Worm (Caenorhabditis elegans): ENCODE data around the gene T20D4.3.
"Not testable (repeated sequence)": the region's sequence is repeated elsewhere in the genome, so short reads cannot be mapped to it uniquely, and the experiment has no call there.

Gene T20D4.3

DNA sequence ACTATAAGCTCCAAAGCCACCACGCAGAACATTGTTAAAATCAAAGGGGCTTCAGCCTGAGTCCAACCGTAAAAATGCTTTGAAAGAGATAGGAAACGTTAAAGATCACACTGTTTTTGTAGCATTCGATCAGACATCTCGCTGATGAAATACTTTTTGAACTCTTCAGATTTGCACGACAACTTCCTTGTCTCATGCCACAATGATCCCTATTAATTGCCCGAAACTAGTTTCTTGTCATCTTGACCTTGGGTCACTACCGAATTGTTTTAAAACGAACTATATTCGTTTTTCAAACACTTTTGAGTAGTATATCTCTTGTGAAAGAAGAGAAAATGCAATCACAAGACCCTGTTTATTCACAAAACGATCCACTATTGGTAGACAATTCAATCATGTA, at the start of gene T20D4.3:
Gene T20D4.3 (plus strand): TSS at position 301 of the 400 bp plus-strand sequence.
- TF ChIP-seq him-1 (tag; optimal IDR thresholded peaks at IDR 0.05) (no peak), W03F9.2 (tag; optimal IDR thresholded peaks at IDR 0.05) (no peak), dao-5 (tag; optimal IDR thresholded peaks at IDR 0.05) (no peak)

DNA sequence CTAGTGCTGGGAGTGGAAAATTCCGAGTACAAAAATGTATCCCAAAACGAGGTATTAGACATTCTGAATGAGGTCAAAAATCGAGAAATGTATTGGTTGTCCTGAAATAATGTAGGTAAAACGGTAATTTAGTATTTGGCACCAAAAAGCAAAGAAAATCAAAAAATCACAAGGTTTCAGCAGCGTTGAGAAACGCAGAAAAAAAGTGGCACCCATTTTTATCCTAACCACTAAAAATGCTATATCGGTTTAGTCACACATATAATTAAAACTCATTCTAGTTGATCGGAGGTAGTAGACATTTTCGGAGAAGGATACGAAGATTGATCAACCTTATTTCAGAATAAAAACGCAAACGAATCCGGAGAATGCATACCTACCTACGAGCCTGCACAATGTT, 45.4 kb upstream of the T20D4.3 start, which contains the start of gene srx-121:
Gene srx-121 (minus strand): TSS at position 101 of the 400 bp plus-strand sequence.
- TF ChIP-seq him-1 (tag; optimal IDR thresholded peaks at IDR 0.05) (no peak), W03F9.2 (tag; optimal IDR thresholded peaks at IDR 0.05) (no peak), dao-5 (tag; optimal IDR thresholded peaks at IDR 0.05) (no peak)

DNA sequence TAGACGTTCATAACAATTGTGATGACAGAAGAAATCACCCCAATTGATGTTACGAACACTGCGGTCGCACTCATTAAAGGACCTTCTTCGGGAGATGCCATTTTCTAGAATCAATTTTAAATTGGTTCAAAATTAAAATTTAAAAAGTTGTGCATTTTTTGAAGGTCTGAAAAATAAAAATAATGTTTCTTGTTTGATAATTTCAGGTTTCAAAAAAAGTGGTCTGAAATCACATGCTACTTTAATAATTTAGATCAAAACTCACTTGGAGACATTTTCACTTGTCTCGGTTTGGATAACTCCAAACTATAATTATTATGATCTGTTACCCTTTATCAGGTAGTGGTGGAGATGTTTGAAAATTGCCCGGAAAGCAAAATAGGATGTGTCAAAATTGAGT, 41.1 kb upstream of the T20D4.3 start, which contains the start of gene srbc-2:
Gene srbc-2 (minus strand): TSS at position 101 of the 400 bp plus-strand sequence.
- TF ChIP-seq him-1 (tag; optimal IDR thresholded peaks at IDR 0.05) (no peak), dao-5 (tag; optimal IDR thresholded peaks at IDR 0.05) (no peak), W03F9.2 (tag; optimal IDR thresholded peaks at IDR 0.05) (no peak)

DNA sequence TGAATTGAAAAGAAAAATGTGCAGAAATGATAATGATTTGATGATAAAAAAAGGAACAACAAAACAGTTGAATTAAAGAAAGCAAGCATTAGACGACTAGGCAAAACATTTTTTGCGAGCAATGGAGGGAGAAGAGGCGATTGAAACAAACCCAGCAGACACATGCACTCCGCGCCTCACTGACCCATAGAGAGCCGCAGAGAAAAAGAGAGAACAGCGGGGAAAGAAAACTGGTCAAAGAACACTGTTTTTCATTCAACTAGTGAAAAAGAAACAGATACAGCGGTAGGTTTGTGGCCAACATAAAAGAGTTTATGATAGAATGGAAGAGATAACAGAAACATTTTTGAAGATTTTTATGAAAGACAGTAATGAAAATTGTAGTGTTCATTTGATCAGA, 29.7 kb upstream of the T20D4.3 start:
- TF ChIP-seq him-1 (tag; optimal IDR thresholded peaks at IDR 0.05) = no peak
- no peak for TF ChIP-seq W03F9.2 (tag; optimal IDR thresholded peaks at IDR 0.05)
- no peak for TF ChIP-seq dao-5 (tag; optimal IDR thresholded peaks at IDR 0.05)

DNA sequence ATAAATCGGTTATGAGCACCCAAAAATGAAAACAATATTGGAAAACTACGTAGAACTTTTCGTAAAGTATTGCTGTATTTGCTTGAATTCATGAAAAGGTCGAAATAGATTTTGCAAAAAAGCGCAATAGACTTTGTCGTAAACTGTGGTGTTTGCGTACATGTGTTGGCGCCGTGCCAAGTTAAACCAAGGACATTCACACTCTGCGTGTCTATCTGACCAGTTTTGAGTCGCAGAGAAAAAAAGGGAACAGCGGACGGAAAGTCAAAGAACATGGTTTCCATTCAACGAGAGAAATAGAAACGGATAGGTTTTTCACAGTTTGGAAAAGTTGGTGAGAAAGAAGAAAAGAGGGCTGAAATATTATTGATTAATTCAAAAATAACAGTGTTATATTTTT, 27.0 kb upstream of the T20D4.3 start:
- TF ChIP-seq dao-5 (tag; optimal IDR thresholded peaks at IDR 0.05) (no peak), W03F9.2 (tag; optimal IDR thresholded peaks at IDR 0.05) (no peak), him-1 (tag; optimal IDR thresholded peaks at IDR 0.05) (no peak)

DNA sequence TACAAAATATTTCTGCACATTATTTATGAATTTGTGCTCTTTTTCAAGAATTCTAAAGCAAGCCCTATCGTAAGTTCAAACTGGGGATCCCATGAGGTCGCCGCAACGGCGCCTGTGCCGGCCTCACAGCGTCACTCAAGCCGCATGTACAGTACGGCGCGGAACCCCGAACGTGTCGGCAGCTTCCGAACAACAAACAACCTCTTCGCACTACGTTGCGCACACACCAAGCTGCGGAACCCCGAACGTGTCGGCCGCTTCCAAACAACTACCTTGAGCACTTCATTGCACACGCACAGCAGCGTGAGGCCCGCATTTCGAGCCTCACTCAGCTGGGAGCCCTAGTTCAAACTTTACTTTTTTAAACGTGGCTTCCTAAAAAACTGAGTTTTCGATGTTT, 24.0 kb upstream of the T20D4.3 start:
- TF ChIP-seq W03F9.2 (tag; optimal IDR thresholded peaks at IDR 0.05) = no peak
- TF ChIP-seq him-1 (tag; optimal IDR thresholded peaks at IDR 0.05) = no peak
- TF ChIP-seq dao-5 (tag; optimal IDR thresholded peaks at IDR 0.05) = no peak

DNA sequence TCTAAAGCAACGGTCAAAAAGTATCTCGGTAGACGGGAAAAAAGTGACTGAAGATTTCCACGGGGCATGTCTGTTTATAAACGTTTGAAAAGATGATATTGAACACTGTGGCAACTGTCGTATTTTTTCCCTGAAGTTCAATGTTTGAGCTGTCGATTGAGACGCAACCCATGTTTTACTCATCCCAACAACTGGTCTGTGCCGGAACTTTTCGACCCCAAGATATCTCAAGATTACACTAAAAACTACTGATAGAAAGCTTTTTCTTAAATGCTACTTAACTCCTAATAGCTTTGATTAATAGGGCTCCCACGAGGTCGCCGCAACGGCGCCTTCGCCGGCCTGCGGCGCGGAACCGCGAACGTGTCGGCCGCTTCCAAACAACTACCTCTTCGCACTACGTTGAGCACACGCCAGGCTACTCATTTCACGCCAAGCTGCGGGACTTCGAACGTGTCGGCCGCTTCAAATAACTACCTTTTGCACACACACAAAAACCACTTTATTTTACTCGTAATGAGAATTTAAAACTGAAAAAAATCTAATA, 23.3 kb upstream of the T20D4.3 start, which contains the start of gene T20D4.15:
Gene T20D4.15 (minus strand): TSS at position 51 of the 547 bp plus-strand sequence.
- TF ChIP-seq W03F9.2 (tag; optimal IDR thresholded peaks at IDR 0.05) = no peak
- no peak for TF ChIP-seq him-1 (tag; optimal IDR thresholded peaks at IDR 0.05)
- TF ChIP-seq dao-5 (tag; optimal IDR thresholded peaks at IDR 0.05) = no peak

DNA sequence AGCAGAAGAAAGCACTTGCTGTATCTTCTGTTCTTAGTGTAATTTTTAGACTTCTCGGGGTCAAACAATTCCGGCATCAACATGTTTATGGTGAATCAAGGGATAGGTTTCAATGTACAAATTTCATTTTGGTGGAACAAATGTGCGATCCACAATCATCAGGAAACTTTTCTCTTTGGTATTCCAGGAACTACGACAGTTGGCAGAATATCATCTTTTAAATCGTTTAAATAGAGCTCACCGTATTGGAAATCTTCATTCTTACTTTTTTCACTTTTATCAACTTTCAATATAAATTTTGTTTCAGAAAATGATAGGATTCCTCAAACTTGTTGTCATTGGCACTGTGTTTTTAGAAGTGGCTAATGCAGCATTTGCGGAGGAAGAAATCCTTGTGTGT, 21.3 kb upstream of the T20D4.3 start, which contains the start of gene T20D4.12:
Gene T20D4.12 (plus strand): TSS at position 301 of the 400 bp plus-strand sequence.
- not testable (repeated sequence) for TF ChIP-seq him-1, dao-5, W03F9.2 (tag; optimal IDR thresholded peaks at IDR 0.05)

DNA sequence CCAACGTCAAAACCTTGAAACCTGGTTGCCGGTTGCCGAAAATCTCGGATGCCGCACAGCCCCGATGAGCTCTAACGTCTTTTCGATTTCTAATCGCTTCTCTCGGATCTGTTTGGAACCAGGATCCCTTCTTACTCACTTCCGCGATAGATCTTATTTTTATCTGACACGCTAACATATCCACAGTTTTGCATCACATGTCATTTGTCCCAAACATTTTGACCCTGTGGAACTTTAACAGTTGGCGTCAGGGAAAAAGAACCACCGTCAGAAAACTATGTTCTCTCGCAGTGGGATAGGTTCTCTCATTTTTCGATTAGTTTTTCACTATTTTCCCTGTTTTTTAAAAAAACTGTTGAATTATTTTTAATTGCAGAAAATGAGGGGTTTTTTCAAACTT, 19.7 kb upstream of the T20D4.3 start, which contains the start of gene T20D4.11:
Gene T20D4.11 (plus strand): TSS at position 377 of the 400 bp plus-strand sequence.
- TF ChIP-seq W03F9.2 (tag; optimal IDR thresholded peaks at IDR 0.05) (no peak), dao-5 (tag; optimal IDR thresholded peaks at IDR 0.05) (no peak), him-1 (tag; optimal IDR thresholded peaks at IDR 0.05) (no peak)

DNA sequence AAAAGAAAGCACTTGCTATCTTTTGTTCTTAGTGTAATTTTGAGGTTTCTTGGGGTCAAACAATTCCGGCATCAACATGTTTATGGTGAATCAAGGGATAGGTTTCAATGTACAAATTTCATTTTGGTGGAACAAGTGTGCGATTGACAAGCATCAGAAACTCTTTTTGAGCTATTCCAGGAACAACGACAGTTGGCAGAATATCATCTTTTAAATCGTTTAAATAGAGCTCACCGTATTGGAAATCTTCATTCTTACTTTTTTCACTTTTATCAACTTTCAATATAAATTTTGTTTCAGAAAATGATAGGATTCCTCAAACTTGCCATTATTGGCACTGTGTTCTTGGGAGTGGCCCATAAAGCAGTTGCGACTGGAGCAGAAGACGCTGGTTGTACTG, 18.1 kb upstream of the T20D4.3 start, which contains the start of gene T20D4.10:
Gene T20D4.10 (plus strand): TSS at position 301 of the 400 bp plus-strand sequence.
- TF ChIP-seq him-1, dao-5, W03F9.2 (tag; optimal IDR thresholded peaks at IDR 0.05): not testable (repeated sequence)

DNA sequence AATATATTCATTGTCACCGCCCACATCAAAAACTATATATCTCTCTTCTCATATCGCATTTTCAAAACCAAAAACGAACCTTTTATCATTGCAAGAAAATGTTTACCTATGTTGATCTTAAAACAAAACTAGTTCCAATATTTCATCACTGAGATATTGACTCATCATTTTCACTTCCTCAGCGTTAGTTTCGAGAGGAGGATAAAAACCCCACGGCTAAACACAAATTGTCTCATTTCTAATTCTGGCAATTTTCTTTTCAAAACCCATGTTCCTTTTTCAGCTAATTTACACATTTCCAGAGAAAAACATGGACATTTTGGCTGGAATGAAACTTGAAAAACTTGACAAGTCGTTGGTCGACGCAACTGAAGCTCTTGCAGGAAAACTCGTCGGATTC, 9.4 kb upstream of the T20D4.3 start, which contains the start of gene T20D4.7:
Gene T20D4.7 (plus strand): TSS at position 301 of the 400 bp plus-strand sequence.
- TF ChIP-seq him-1 (tag; optimal IDR thresholded peaks at IDR 0.05) (no peak), dao-5 (tag; optimal IDR thresholded peaks at IDR 0.05) (no peak), W03F9.2 (tag; optimal IDR thresholded peaks at IDR 0.05) (no peak)

DNA sequence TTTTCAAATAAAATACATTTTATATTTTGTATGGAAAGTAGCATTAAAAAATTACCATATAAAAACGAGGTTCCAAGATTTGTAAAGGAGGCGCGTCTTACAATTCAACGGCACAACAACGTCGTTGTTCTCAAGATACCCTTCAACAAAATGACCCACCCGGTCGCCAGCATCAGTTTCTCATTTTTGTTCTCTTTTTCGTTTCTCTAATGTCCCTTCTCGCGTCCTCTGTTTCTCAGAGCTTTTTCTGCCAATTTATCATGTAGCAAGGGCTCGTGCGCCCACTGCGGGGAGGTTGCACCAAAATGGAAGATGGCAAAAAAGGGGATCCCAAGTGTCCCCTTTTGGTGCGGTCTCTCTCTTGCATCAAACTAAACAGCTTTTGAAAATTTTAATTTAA, 8.5 kb upstream of the T20D4.3 start:
- TF ChIP-seq him-1 (tag; optimal IDR thresholded peaks at IDR 0.05) (no peak), W03F9.2 (tag; optimal IDR thresholded peaks at IDR 0.05) (no peak), dao-5 (tag; optimal IDR thresholded peaks at IDR 0.05) (no peak)

DNA sequence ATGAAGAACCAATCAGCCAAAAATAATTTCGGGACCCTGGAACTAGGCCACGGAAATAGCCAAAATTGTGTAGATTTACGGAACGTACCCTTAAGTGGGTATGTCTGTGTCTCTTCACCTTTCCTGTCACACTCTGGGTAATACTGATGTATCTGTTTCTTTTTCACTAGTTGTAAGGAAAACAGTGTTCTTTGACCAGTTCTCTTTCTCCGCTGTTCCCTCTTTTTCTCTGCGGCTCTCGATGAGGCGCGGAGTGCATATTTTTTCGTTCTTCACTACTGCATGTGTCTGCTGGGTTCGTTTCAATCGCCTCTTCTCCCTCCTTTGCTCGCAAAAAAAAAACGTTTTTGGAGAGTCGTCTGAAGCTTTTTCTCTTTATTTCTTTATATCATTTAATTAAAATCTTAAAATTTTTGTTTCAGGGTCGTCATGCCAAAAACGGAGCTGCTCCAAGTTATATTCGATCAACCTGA, 7.9 kb upstream of the T20D4.3 start, which contains the start of gene arrd-22:
Gene arrd-22 (plus strand): TSS at position 423 of the 473 bp plus-strand sequence.
- no peak for TF ChIP-seq him-1 (tag; optimal IDR thresholded peaks at IDR 0.05)
- no peak for TF ChIP-seq W03F9.2 (tag; optimal IDR thresholded peaks at IDR 0.05)
- no peak for TF ChIP-seq dao-5 (tag; optimal IDR thresholded peaks at IDR 0.05)

DNA sequence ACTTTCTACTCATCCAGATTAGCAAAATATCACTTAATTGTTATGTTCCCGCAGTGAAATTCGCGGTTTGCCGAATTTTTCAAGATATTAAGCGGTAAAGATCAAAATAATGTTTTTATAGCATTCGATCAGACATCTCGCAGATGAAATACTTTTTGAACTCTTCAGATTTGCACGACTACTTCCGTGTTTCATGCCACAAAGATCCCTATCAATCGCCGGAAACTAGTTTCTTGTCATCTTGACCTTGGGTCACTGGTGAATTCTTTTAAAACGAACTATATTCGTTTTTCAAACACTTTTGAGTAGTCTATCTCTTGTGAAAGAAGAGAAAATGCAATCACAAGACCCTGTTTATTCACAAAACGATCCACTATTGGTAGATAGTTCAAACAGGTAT, 5.0 kb upstream of the T20D4.3 start, which contains the start of gene txt-11:
Gene txt-11 (plus strand): TSS at position 301 of the 400 bp plus-strand sequence.
- TF ChIP-seq dao-5 (tag; optimal IDR thresholded peaks at IDR 0.05) = no peak
- no peak for TF ChIP-seq W03F9.2 (tag; optimal IDR thresholded peaks at IDR 0.05)
- no peak for TF ChIP-seq him-1 (tag; optimal IDR thresholded peaks at IDR 0.05)
